Worm (Caenorhabditis elegans) whole organism, L2 larva: Measurements from ENCODE around the gene him-8.

Experiments used
- C34F6.9 ChIP-seq: fragments of 150-350 bp; optimal IDR thresholded peaks from 2 replicates; lab custom pipeline; 2014; ENCODE audit warnings: missing biosample characterization, missing genetic modification characterization
- F13H6.1 ChIP-seq: sonication (generic microtip); optimal IDR thresholded peaks from 2 replicates; lab custom pipeline; 2016; ENCODE audit warnings: missing genetic modification characterization, missing compliant biosample characterization
- R02D3.7 ChIP-seq: fragments of 150-350 bp; optimal IDR thresholded peaks from 2 replicates; lab custom pipeline; 2014; ENCODE audit warnings: missing biosample characterization, missing genetic modification characterization
- alr-1 ChIP-seq: fragments of 150-350 bp; optimal IDR thresholded peaks from 2 replicates; lab custom pipeline; 2014; ENCODE audit warnings: missing biosample characterization, missing genetic modification characterization
- ama-1 ChIP-seq: fragments of 150-350 bp; optimal IDR thresholded peaks from 2 replicates; lab custom pipeline; 2018; ENCODE audit warnings: inconsistent platforms
- blmp-1 ChIP-seq: sonication (generic microtip); optimal IDR thresholded peaks from 2 replicates; lab custom pipeline; 2017; ENCODE audit warnings: missing genetic modification characterization, mild to moderate bottlenecking, missing compliant biosample characterization, antibody characterized with exemption, moderate library complexity; ENCODE audit not compliant: insufficient read depth
- ceh-16 ChIP-seq: fragments of 150-350 bp; optimal IDR thresholded peaks from 2 replicates; lab custom pipeline; 2014; ENCODE audit warnings: missing biosample characterization, missing genetic modification characterization
- ceh-82 ChIP-seq: fragments of 150-350 bp; optimal IDR thresholded peaks from 2 replicates; lab custom pipeline; 2014; ENCODE audit warnings: missing biosample characterization, missing genetic modification characterization
- crh-2 ChIP-seq: sonication (generic microtip); optimal IDR thresholded peaks from 2 replicates; lab custom pipeline; 2017; ENCODE audit warnings: missing biosample characterization, missing genetic modification characterization
- dmd-4 ChIP-seq: sonication (generic microtip); optimal IDR thresholded peaks from 2 replicates; lab custom pipeline; 2017; ENCODE audit warnings: missing biosample characterization, missing genetic modification characterization
- egl-27 ChIP-seq: sonication (generic microtip); optimal IDR thresholded peaks from 3 replicates; lab custom pipeline; 2017; ENCODE audit warnings: missing biosample characterization, missing genetic modification reagents, missing genetic modification characterization
- gmeb-1 ChIP-seq: fragments of 150-350 bp; optimal IDR thresholded peaks from 2 replicates; lab custom pipeline; 2014; ENCODE audit warnings: missing biosample characterization, missing genetic modification characterization
- lin-13 ChIP-seq: fragments of 150-350 bp; optimal IDR thresholded peaks from 2 replicates; lab custom pipeline; 2014; ENCODE audit warnings: missing biosample characterization, missing genetic modification reagents, missing genetic modification characterization
- lin-39 ChIP-seq: fragments of 150-350 bp; optimal IDR thresholded peaks from 2 replicates; lab custom pipeline; 2014; ENCODE audit warnings: missing biosample characterization, missing genetic modification reagents, missing genetic modification characterization
- lsy-2 ChIP-seq, 2 experiments: fragments of 150-350 bp in 1 of 2; sonication (generic microtip) in 1 of 2; optimal IDR thresholded peaks; 2 replicates each; lab custom pipeline; 2014 to 2017; ENCODE audit warnings: missing biosample characterization in 2 of 2, missing genetic modification characterization in 2 of 2
- mbf-1 ChIP-seq: sonication (generic microtip); optimal IDR thresholded peaks from 2 replicates; lab custom pipeline; 2017; ENCODE audit warnings: missing biosample characterization, missing genetic modification characterization
- nhr-10 ChIP-seq: sonication (generic microtip); optimal IDR thresholded peaks from 2 replicates; lab custom pipeline; 2017; ENCODE audit warnings: missing biosample characterization, missing genetic modification characterization
- nhr-11 ChIP-seq: fragments of 150-350 bp; optimal IDR thresholded peaks from 2 replicates; lab custom pipeline; 2014; ENCODE audit warnings: missing biosample characterization, missing genetic modification characterization
- nhr-129 ChIP-seq: fragments of 150-350 bp; optimal IDR thresholded peaks from 2 replicates; lab custom pipeline; 2014; ENCODE audit warnings: missing biosample characterization, missing genetic modification characterization
- nhr-21 ChIP-seq: fragments of 150-350 bp; optimal IDR thresholded peaks from 2 replicates; lab custom pipeline; 2014; ENCODE audit warnings: missing biosample characterization, missing genetic modification characterization
- nhr-23 ChIP-seq: fragments of 150-350 bp; optimal IDR thresholded peaks from 2 replicates; lab custom pipeline; 2014; ENCODE audit warnings: missing biosample characterization, missing genetic modification reagents, missing genetic modification characterization
- nhr-25 ChIP-seq: fragments of 150-350 bp; sonication (generic microtip); optimal IDR thresholded peaks from 3 replicates; lab custom pipeline; 2014; ENCODE audit warnings: missing biosample characterization, missing genetic modification characterization
- nhr-77 ChIP-seq: fragments of 150-350 bp; optimal IDR thresholded peaks from 2 replicates; lab custom pipeline; 2014; ENCODE audit warnings: missing biosample characterization, missing genetic modification characterization
- peb-1 ChIP-seq: fragments of 150-350 bp; optimal IDR thresholded peaks from 2 replicates; lab custom pipeline; 2014; ENCODE audit warnings: missing biosample characterization, missing genetic modification characterization
- sem-4 ChIP-seq: fragments of 150-350 bp; optimal IDR thresholded peaks from 2 replicates; lab custom pipeline; 2014; ENCODE audit warnings: missing biosample characterization, missing genetic modification reagents, missing genetic modification characterization
- sma-3 ChIP-seq: sonication (generic microtip); optimal IDR thresholded peaks from 2 replicates; lab custom pipeline; 2016; ENCODE audit warnings: missing genetic modification reagents, missing genetic modification characterization, missing compliant biosample characterization
- sma-9 ChIP-seq, 2 experiments: fragments of 150-350 bp in 1 of 2; sonication (generic microtip) in 1 of 2; optimal IDR thresholded peaks; 2 replicates each; lab custom pipeline; 2014 to 2016; ENCODE audit warnings: missing genetic modification characterization in 2 of 2, mild to moderate bottlenecking in 1 of 2, missing biosample characterization in 1 of 2, missing compliant biosample characterization in 1 of 2, missing genetic modification reagents in 1 of 2, moderate library complexity in 1 of 2
- unc-39 ChIP-seq: fragments of 150-350 bp; optimal IDR thresholded peaks from 2 replicates; lab custom pipeline; 2014; ENCODE audit warnings: missing biosample characterization, missing genetic modification characterization
- unc-55 ChIP-seq: fragments of 150-350 bp; sonication (generic microtip); optimal IDR thresholded peaks from 3 replicates; lab custom pipeline; 2014; ENCODE audit warnings: missing biosample characterization, missing genetic modification reagents, missing genetic modification characterization
- unc-62 ChIP-seq: fragments of 150-350 bp; optimal IDR thresholded peaks from 2 replicates; lab custom pipeline; 2014; ENCODE audit warnings: missing biosample characterization, missing genetic modification reagents, missing genetic modification characterization
- ztf-1 ChIP-seq: fragments of 200-800 bp; sonication (Bioruptor generic); conservative IDR thresholded peaks from 2 replicates; pipeline ENCODE4 v1.3.6; 2022; ENCODE audit warnings: missing genetic modification characterization, missing compliant biosample characterization
- ztf-4 ChIP-seq: fragments of 150-350 bp; optimal IDR thresholded peaks from 2 replicates; lab custom pipeline; 2014; ENCODE audit warnings: missing biosample characterization, missing genetic modification characterization

The him-8 gene

DNA sequence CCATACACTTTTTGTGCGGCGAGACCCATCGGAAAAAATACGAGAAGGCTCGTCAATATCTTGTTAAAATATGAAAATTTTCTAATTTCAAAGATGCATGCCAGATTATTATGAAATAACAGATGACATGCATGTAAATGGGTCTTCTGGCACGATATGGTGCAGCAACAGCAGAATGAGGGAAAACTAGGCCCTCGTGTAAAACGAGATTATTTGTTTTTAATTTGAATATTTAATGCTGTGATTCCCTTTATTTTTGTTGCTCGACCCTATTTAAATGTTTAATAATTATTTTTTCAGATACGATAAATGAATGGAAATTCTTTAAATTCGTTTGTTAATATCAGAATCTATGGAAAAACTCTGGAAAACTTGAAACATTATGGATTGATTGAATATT is at the start of gene him-8:
Gene him-8, plus strand, starts transcription at position 301 of the 400 bp plus-strand sequence.
- TF ChIP-seq unc-55 (GFP tag; lab: Kevin White, UChicago) = peak; percentile 5
- TF ChIP-seq lin-13 (GFP tag; lab: Kevin White, UChicago) = no peak
- TF ChIP-seq lin-39 (tag; lab: Kevin White, UChicago) = no peak
- TF ChIP-seq ztf-4 (tag; lab: Kevin White, UChicago) = no peak
- no peak for TF ChIP-seq egl-27 (tag; lab: Kevin White, UChicago)
- no peak for TF ChIP-seq unc-39
- TF ChIP-seq C34F6.9 (tag; lab: Kevin White, UChicago) = no peak
- no peak for TF ChIP-seq nhr-129 (tag; lab: Kevin White, UChicago)
- no peak for TF ChIP-seq dmd-4 (tag; lab: Kevin White, UChicago)
- TF ChIP-seq, all 48 proteins: peak for 1

DNA sequence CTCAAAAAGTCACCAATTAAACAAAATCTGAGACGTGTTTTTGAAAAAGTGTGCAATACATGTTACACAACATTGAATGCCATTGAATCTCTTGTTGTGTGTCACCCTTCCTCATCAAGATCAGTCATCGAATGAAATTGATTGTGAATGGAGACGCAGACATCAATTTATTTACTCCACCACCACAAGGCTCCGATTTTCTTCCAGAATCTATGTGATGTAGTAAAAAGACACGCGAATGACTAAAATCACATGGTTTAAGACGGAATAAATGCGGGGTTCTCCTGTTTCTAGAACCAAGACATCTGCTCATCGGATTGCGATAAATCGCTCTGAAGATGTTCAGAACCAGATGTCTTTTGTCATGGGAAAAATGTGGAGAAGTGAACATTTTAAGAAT is 49.0 kb upstream of the him-8 start:
- TF ChIP-seq ama-1 (lab: Kevin White, UChicago) (no peak), sma-9 (GFP tag; optimal IDR thresholded peaks at IDR 0.05; lab: Kevin White, UChicago) (peak; percentile 16), sma-9 (tag; optimal IDR thresholded peaks at IDR 0.05; lab: Kevin White, UChicago) (no peak), sem-4 (tag; lab: Kevin White, UChicago) (no peak), unc-55 (GFP tag; lab: Kevin White, UChicago) (no peak), nhr-23 (tag; lab: Kevin White, UChicago) (no peak), F13H6.1 (peak; percentile 18), ztf-4 (tag; lab: Kevin White, UChicago) (no peak), unc-62 (GFP tag; lab: Kevin White, UChicago) (no peak), dmd-4 (tag; lab: Kevin White, UChicago) (no peak), C34F6.9 (tag; lab: Kevin White, UChicago) (peak; percentile 49), alr-1 (tag; lab: Kevin White, UChicago) (no peak), crh-2 (tag; lab: Kevin White, UChicago) (no peak), nhr-129 (tag; lab: Kevin White, UChicago) (peak; percentile 75), mbf-1 (tag; lab: Kevin White, UChicago) (no peak), egl-27 (tag; lab: Kevin White, UChicago) (no peak), nhr-25 (tag; lab: Kevin White, UChicago) (no peak), ztf-1 (GFP tag; lab: Robert Waterston, UW) (no peak)

DNA sequence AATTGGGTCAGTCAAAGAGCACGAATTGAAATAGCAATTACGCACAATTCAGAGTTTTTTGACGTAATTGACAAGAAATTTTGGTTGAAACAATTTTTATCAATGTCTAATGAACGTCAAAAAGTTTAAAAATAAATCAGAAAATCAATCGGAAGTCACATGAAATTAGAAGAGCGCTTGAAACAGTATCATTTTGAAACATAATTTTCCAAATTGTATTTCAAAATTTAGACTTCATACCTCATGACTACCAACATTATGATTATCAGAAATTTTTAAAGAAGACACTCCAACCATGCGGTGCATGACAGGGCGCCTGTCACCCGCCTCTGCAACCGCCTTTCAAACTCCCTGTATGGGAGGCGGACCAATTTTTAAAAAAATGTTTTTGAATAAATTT is 48.4 kb upstream of the him-8 start:
- TF ChIP-seq nhr-21 (tag; lab: Kevin White, UChicago) = no peak
- TF ChIP-seq blmp-1 (tag; lab: Kevin White, UChicago) = no peak

DNA sequence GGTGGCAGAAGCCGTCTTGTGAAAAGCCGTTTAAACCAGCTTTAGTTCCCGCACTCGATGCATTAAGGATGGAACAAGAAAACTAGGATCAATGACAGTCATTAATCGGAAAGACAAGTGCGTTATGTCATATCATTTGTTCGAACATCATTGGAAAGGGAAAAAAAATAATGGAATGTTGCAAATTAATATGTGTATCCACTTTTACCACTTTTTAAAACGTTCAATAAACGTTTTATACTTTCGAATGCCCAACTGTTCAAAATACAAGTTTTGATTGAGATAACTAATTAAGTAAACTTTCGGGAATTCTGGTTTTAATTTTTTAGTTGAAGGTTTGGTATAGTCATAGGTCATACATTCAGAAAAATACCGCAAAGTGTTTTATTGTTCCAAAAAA is 46.6 kb upstream of the him-8 start, which contains the start of gene C02F4.4:
Gene C02F4.4, minus strand, starts transcription at position 101 of the 400 bp plus-strand sequence.
- TF ChIP-seq nhr-77 (tag; lab: Kevin White, UChicago) = no peak
- no peak for TF ChIP-seq lin-39 (tag; lab: Kevin White, UChicago)
- no peak for TF ChIP-seq nhr-11 (tag; lab: Kevin White, UChicago)
- TF ChIP-seq ceh-16 (tag; lab: Kevin White, UChicago) = no peak
- TF ChIP-seq sem-4 (tag; lab: Kevin White, UChicago) = no peak
- no peak for TF ChIP-seq lsy-2 (tag; optimal IDR thresholded peaks at IDR 0.05; lab: Kevin White, UChicago)
- no peak for TF ChIP-seq ceh-82 (tag; lab: Kevin White, UChicago)
- TF ChIP-seq blmp-1 (tag; lab: Kevin White, UChicago) = no peak
- no peak for TF ChIP-seq gmeb-1

DNA sequence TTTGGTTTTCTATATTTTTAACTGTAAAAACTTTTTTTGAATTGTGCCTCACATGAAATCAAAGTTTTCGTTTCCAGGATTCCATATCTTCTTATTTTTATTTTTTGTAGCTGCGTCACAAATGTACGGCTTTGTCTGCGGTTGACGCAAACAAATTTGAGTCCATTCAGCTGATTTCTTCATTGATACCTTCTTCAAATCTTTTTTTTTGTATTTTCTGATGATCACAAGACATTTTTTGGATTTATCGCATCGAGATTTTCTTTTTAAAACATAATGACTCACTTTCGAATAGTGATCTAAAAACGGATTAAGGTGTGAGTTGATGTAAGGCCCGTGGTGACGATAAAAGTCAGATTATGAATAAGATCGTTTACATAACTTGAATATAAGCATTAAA is 43.1 kb upstream of the him-8 start:
- no peak for TF ChIP-seq sma-3 (GFP tag; lab: Kevin White, UChicago)
- no peak for TF ChIP-seq R02D3.7 (tag; lab: Kevin White, UChicago)
- TF ChIP-seq nhr-11 (tag; lab: Kevin White, UChicago) = no peak
- no peak for TF ChIP-seq mbf-1 (tag; lab: Kevin White, UChicago)
- TF ChIP-seq peb-1 (tag; lab: Kevin White, UChicago) = no peak
- TF ChIP-seq blmp-1 (tag; lab: Kevin White, UChicago) = no peak
- no peak for TF ChIP-seq egl-27 (tag; lab: Kevin White, UChicago)
- no peak for TF ChIP-seq dmd-4 (tag; lab: Kevin White, UChicago)
- TF ChIP-seq nhr-10 = no peak
